Worm (Caenorhabditis elegans) whole organism, midembryonic: ENCODE results near the gene rnp-7.

Source experiments
- T22C8.4 ChIP-seq: fragments of 200-800 bp; sonication (Bioruptor generic); IDR thresholded peaks from 2 replicates; pipeline ENCODE4 v1.3.6; 2022; ENCODE audit warnings: missing genetic modification characterization, missing compliant biosample characterization
- med-1 ChIP-seq: sonication (generic microtip); optimal IDR thresholded peaks from 2 replicates; lab custom pipeline; 2017; ENCODE audit warnings: missing genetic modification characterization, mild to moderate bottlenecking, missing compliant biosample characterization, antibody characterized with exemption, missing genetic modification reagents; ENCODE audit not compliant: insufficient read depth
- ref-1 ChIP-seq: fragments of 200-800 bp; sonication (Bioruptor generic); conservative IDR thresholded peaks from 2 replicates; pipeline ENCODE4 v1.3.6; 2022; ENCODE audit warnings: missing genetic modification reagents, missing genetic modification characterization, missing compliant biosample characterization
- tab-1 ChIP-seq: fragments of 200-800 bp; sonication (Bioruptor generic); IDR thresholded peaks from 2 replicates; pipeline ENCODE4 v1.3.6; 2022; ENCODE audit warnings: missing genetic modification characterization, missing compliant biosample characterization
- ztf-23 ChIP-seq: fragments of 200-800 bp; sonication (Bioruptor generic); IDR thresholded peaks from 2 replicates; pipeline ENCODE4 v1.3.6; 2022; ENCODE audit warnings: missing genetic modification reagents, missing genetic modification characterization, missing compliant biosample characterization
- ztf-29 ChIP-seq: fragments of 200-800 bp; sonication (Bioruptor generic); IDR thresholded peaks from 2 replicates; pipeline ENCODE4 v1.3.6; 2022; ENCODE audit warnings: missing genetic modification reagents, missing genetic modification characterization, missing compliant biosample characterization

DNA sequence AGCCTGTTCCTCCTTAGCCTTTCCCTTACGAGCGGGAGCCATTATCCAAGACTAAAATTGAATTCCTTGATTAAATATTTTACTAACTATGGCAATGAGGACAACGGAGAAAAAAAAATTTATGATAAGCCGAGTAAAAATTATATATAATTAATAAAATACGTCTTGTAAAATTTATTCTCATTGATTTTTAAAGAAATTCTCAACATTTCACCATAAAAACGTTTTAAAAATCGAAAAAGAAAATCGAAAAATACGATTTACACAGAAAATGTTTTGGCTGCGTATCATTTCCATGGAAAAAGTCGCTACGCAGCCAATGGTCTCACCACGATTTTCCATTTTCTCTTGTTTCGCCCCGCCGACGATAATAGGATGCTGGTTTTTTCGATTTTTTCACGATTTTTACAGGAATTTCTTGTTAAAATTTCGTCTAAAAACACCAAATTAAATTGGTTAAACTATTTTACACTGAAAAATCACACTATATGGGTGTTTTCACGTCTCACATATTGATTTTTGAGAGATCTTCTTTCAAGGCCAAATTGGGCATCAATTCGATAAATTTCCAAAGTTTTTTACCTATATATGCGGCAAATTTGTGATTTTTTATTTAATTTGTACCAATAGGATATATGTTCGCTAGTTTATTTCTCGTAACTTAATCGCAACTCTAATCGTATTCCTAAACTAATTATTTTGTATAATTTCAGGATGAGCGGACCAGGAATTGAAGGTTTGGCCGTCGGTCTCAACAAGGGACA, 18.8 kb upstream of the rnp-7 start, which contains the start of the genes rps-14 and rpl-36:
- TF ChIP-seq ztf-23 (GFP tag; lab: Robert Waterston, UW) (peak; percentile 79), tab-1 (no peak), ref-1 (no peak), ztf-29 (GFP tag; lab: Robert Waterston, UW) (no peak), T22C8.4 (GFP tag; lab: Robert Waterston, UW) (no peak), med-1 (GFP tag; lab: Kevin White, UChicago) (no peak)
